Worm (Caenorhabditis elegans) whole organism, L2 larva: ENCODE results near the gene gly-8.

Experiments
- C34F6.9 ChIP-seq: fragments of 150-350 bp; optimal IDR thresholded peaks from 2 replicates; lab custom pipeline; 2014; ENCODE audit warnings: missing biosample characterization, missing genetic modification characterization
- F13H6.1 ChIP-seq: sonication (generic microtip); optimal IDR thresholded peaks from 2 replicates; lab custom pipeline; 2016; ENCODE audit warnings: missing genetic modification characterization, missing compliant biosample characterization
- ama-1 ChIP-seq: fragments of 150-350 bp; optimal IDR thresholded peaks from 2 replicates; lab custom pipeline; 2018; ENCODE audit warnings: inconsistent platforms
- blmp-1 ChIP-seq: sonication (generic microtip); optimal IDR thresholded peaks from 2 replicates; lab custom pipeline; 2017; ENCODE audit warnings: missing genetic modification characterization, mild to moderate bottlenecking, missing compliant biosample characterization, antibody characterized with exemption, moderate library complexity; ENCODE audit not compliant: insufficient read depth
- ceh-16 ChIP-seq: fragments of 150-350 bp; optimal IDR thresholded peaks from 2 replicates; lab custom pipeline; 2014; ENCODE audit warnings: missing biosample characterization, missing genetic modification characterization
- ceh-82 ChIP-seq: fragments of 150-350 bp; optimal IDR thresholded peaks from 2 replicates; lab custom pipeline; 2014; ENCODE audit warnings: missing biosample characterization, missing genetic modification characterization
- gmeb-1 ChIP-seq: fragments of 150-350 bp; optimal IDR thresholded peaks from 2 replicates; lab custom pipeline; 2014; ENCODE audit warnings: missing biosample characterization, missing genetic modification characterization
- lin-11 ChIP-seq: fragments of 150-350 bp; sonication (generic microtip); optimal IDR thresholded peaks from 2 replicates; lab custom pipeline; 2014; ENCODE audit warnings: missing biosample characterization, missing genetic modification characterization, inconsistent platforms, mixed read lengths
- lin-13 ChIP-seq: fragments of 150-350 bp; optimal IDR thresholded peaks from 2 replicates; lab custom pipeline; 2014; ENCODE audit warnings: missing biosample characterization, missing genetic modification reagents, missing genetic modification characterization
- mab-5 ChIP-seq: fragments of 150-350 bp; optimal IDR thresholded peaks from 2 replicates; lab custom pipeline; 2014; ENCODE audit warnings: missing biosample characterization, missing genetic modification characterization
- nhr-10 ChIP-seq: sonication (generic microtip); optimal IDR thresholded peaks from 2 replicates; lab custom pipeline; 2017; ENCODE audit warnings: missing biosample characterization, missing genetic modification characterization
- nhr-21 ChIP-seq: fragments of 150-350 bp; optimal IDR thresholded peaks from 2 replicates; lab custom pipeline; 2014; ENCODE audit warnings: missing biosample characterization, missing genetic modification characterization
- nhr-237 ChIP-seq: fragments of 150-350 bp; optimal IDR thresholded peaks from 2 replicates; lab custom pipeline; 2014; ENCODE audit warnings: missing biosample characterization, missing genetic modification characterization
- sem-4 ChIP-seq: fragments of 150-350 bp; optimal IDR thresholded peaks from 2 replicates; lab custom pipeline; 2014; ENCODE audit warnings: missing biosample characterization, missing genetic modification reagents, missing genetic modification characterization
- skn-1 ChIP-seq: sonication (generic microtip); optimal IDR thresholded peaks from 2 replicates; lab custom pipeline; 2017; ENCODE audit warnings: missing biosample characterization, missing genetic modification characterization
- sma-3 ChIP-seq: sonication (generic microtip); optimal IDR thresholded peaks from 2 replicates; lab custom pipeline; 2016; ENCODE audit warnings: missing genetic modification reagents, missing genetic modification characterization, missing compliant biosample characterization
- snpc-4 ChIP-seq: fragments of 150-350 bp; optimal IDR thresholded peaks from 2 replicates; lab custom pipeline; 2014; ENCODE audit warnings: missing biosample characterization, missing genetic modification characterization
- ztf-11 ChIP-seq: sonication (generic microtip); optimal IDR thresholded peaks from 2 replicates; lab custom pipeline; 2017; ENCODE audit warnings: missing biosample characterization, missing genetic modification characterization

The gly-8 gene

DNA sequence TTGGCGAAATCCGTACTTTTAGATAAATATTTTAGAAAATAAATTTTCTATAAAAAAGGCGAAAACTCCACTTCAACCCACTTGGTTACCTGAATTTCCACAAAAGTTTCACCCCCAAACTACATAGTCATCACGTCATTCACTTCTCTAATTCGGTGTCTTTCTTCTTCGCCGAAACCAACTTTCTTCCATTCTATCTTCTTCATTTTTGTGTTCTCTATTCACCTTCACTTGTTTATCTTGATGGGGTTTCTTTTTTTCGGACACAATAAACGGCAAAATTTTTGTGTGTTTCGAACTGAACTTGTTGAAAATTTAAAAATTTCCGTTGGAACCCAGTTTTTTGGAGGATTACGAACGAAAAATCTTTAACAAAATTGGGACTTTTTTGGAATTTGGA, 41.8 kb downstream of the gly-8 start:
- no peak for TF ChIP-seq F13H6.1 (tag; lab: Kevin White, UChicago)
- no peak for TF ChIP-seq nhr-10 (tag; lab: Kevin White, UChicago)
- TF ChIP-seq ceh-82 (tag; lab: Kevin White, UChicago): no peak
- TF ChIP-seq blmp-1 (tag; lab: Kevin White, UChicago): peak; percentile 70

DNA sequence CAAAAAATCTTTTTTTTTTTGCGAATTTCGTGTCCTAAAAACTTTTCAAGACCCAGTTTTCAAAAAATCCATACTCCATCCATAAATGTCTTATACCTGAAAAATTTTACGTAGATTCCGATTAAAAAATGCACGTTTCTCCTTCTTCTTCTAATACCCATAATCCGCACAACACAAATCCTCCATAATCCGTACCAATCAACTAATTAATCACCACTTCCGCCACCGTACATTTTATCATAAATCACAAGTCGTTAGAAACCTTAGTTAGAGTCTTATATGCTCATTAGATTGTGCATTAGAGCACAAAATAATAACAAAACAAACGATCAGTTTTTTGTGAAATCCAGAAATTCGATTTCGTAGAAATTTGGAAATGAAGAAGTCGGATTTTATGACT, 44.0 kb downstream of the gly-8 start:
- no peak for TF ChIP-seq ceh-16 (tag; lab: Kevin White, UChicago)
- TF ChIP-seq blmp-1 (tag; lab: Kevin White, UChicago): no peak
- no peak for TF ChIP-seq ztf-11
- no peak for TF ChIP-seq lin-11 (tag; lab: Kevin White, UChicago)
- no peak for TF ChIP-seq gmeb-1 (tag; lab: Kevin White, UChicago)
- no peak for TF ChIP-seq nhr-21
- no peak for TF ChIP-seq C34F6.9 (tag; lab: Kevin White, UChicago)
- no peak for TF ChIP-seq sma-3 (GFP tag; lab: Kevin White, UChicago)
- TF ChIP-seq nhr-237 (tag; lab: Kevin White, UChicago): no peak
- TF ChIP-seq sem-4 (tag; lab: Kevin White, UChicago): no peak
- TF ChIP-seq ama-1 (lab: Kevin White, UChicago): no peak
- TF ChIP-seq mab-5 (tag; lab: Kevin White, UChicago): no peak
- TF ChIP-seq snpc-4 (tag; lab: Kevin White, UChicago): no peak
- no peak for TF ChIP-seq skn-1 (tag; lab: Kevin White, UChicago)
- TF ChIP-seq lin-13 (GFP tag; lab: Kevin White, UChicago): no peak
